Worm (Caenorhabditis elegans): ENCODE data around the gene M60.7.
A peak's percentile ranks its signal among the peaks of the same experiment; 100 is the strongest.

The M60.7 gene

ce11 chrX:8235994-8236393, 25.0 kb downstream of the M60.7 start, which contains the start of gene M60.4 (continued):
- TF ChIP-seq sdz-38 (tag; optimal IDR thresholded peaks at IDR 0.05) = no peak
- TF ChIP-seq mxl-1 (tag; optimal IDR thresholded peaks at IDR 0.05) = no peak
- TF ChIP-seq nhr-27 (tag; optimal IDR thresholded peaks at IDR 0.05) = no peak
- no peak for TF ChIP-seq ztf-18 (tag; optimal IDR thresholded peaks at IDR 0.05)
- TF ChIP-seq madf-6 (GFP tag; IDR thresholded peaks at IDR 0.05) = no peak
- TF ChIP-seq dpff-1 (tag; optimal IDR thresholded peaks at IDR 0.05) = no peak
- peak; percentile 80 for TF ChIP-seq unc-62 (GFP tag; optimal IDR thresholded peaks at IDR 0.05)
- no peak for TF ChIP-seq hrde-1 (tag; optimal IDR thresholded peaks at IDR 0.05; ENCODE audit: borderline replicate concordance)
- peak; percentile 95 for TF ChIP-seq cebp-1 (GFP tag; IDR thresholded peaks at IDR 0.05)
- peak; percentile 98 for TF ChIP-seq cebp-1 (tag; optimal IDR thresholded peaks at IDR 0.05)
- TF ChIP-seq ztf-28 (GFP tag; IDR thresholded peaks at IDR 0.05) = no peak
- TF ChIP-seq lin-40 (tag; optimal IDR thresholded peaks at IDR 0.05) = peak; percentile 22
- TF ChIP-seq unc-130 (GFP tag; optimal IDR thresholded peaks at IDR 0.05) = no peak
- no peak for TF ChIP-seq ztf-22 (GFP tag; optimal IDR thresholded peaks at IDR 0.05)
- no peak for TF ChIP-seq lin-35 (GFP tag; optimal IDR thresholded peaks at IDR 0.05)
- no peak for TF ChIP-seq attf-3 (GFP tag; conservative IDR thresholded peaks at IDR 0.05)
- TF ChIP-seq Y56A3A.18 (GFP tag; IDR thresholded peaks at IDR 0.05) = no peak
- 0 out of 2 replicates have a peak, but pooled peaks have one; percentile 27 for TF ChIP-seq dox-1 (GFP tag; IDR thresholded peaks at IDR 0.05)
- TF ChIP-seq madf-10 (tag; optimal IDR thresholded peaks at IDR 0.05) = no peak
- TF ChIP-seq cebp-2 (GFP tag; IDR thresholded peaks at IDR 0.05) = no peak
- no peak for TF ChIP-seq F10E7.11 (tag; optimal IDR thresholded peaks at IDR 0.05)
- TF ChIP-seq chd-7 (tag; optimal IDR thresholded peaks at IDR 0.05) = peak; percentile 21
- TF ChIP-seq F33H1.4 (GFP tag; IDR thresholded peaks at IDR 0.05) = no peak
- TF ChIP-seq lin-54 (GFP tag; optimal IDR thresholded peaks at IDR 0.05) = no peak
- no peak for TF ChIP-seq nhr-120 (GFP tag; IDR thresholded peaks at IDR 0.05)
- TF ChIP-seq T26A5.8 (tag; optimal IDR thresholded peaks at IDR 0.05) = no peak
- no peak for TF ChIP-seq hsf-1 (GFP tag; IDR thresholded peaks at IDR 0.05)
- TF ChIP-seq sea-2 (GFP tag; IDR thresholded peaks at IDR 0.05) = no peak
- TF ChIP-seq ceh-79 (tag; optimal IDR thresholded peaks at IDR 0.05) = no peak
- TF ChIP-seq F37B4.10 (GFP tag; IDR thresholded peaks at IDR 0.05) = no peak
- no peak for TF ChIP-seq ZK185.1 (tag; optimal IDR thresholded peaks at IDR 0.05; ENCODE audit: poor library complexity, severe bottlenecking)
- no peak for TF ChIP-seq tbp1 (GFP tag; optimal IDR thresholded peaks at IDR 0.05)
- TF ChIP-seq aptf-3 (GFP tag; IDR thresholded peaks at IDR 0.05) = no peak
- TF ChIP-seq ztf-25 (GFP tag; IDR thresholded peaks at IDR 0.05) = no peak
- TF ChIP-seq lsy-27 (tag; optimal IDR thresholded peaks at IDR 0.05; ENCODE audit: borderline replicate concordance, insufficient read depth) = no peak
- TF ChIP-seq nfyb-1 (GFP tag; IDR thresholded peaks at IDR 0.05) = 0 out of 2 replicates have a peak, but pooled peaks have one; percentile 23
- TF ChIP-seq rec-8 (tag; optimal IDR thresholded peaks at IDR 0.05) = no peak
- no peak for TF ChIP-seq hlh-26 (GFP tag; conservative IDR thresholded peaks at IDR 0.05)
- peak; percentile 38 for TF ChIP-seq K12H6.12 (tag; optimal IDR thresholded peaks at IDR 0.05)
- TF ChIP-seq aptf-2 (GFP tag; conservative IDR thresholded peaks at IDR 0.05) = no peak
- TF ChIP-seq ceh-91 (GFP tag; IDR thresholded peaks at IDR 0.05) = no peak
- no peak for TF ChIP-seq Y95B8A.8 (GFP tag; IDR thresholded peaks at IDR 0.05)
- no peak for TF ChIP-seq F49E8.2 (tag; optimal IDR thresholded peaks at IDR 0.05; ENCODE audit: insufficient read depth)
- no peak for TF ChIP-seq B0261.1 (tag; optimal IDR thresholded peaks at IDR 0.05)
- no peak for TF ChIP-seq K11D2.4 (GFP tag; IDR thresholded peaks at IDR 0.05)
- peak; percentile 78 for TF ChIP-seq ceh-27 (GFP tag; optimal IDR thresholded peaks at IDR 0.05)
- TF ChIP-seq hmg-1.2 (GFP tag; IDR thresholded peaks at IDR 0.05) = no peak
- peak; percentile 81 for TF ChIP-seq somi-1 (GFP tag; optimal IDR thresholded peaks at IDR 0.05)
- TF ChIP-seq madf-3 (GFP tag; IDR thresholded peaks at IDR 0.05) = no peak
